Fruit fly (Drosophila melanogaster): ENCODE results near the gene Vps60.

dm6 chr3L:17625574-17626128 is 4.2 kb upstream of the Vps60 start:
- TF ChIP-seq CG34367 (tag; optimal IDR thresholded peaks at IDR 0.05): no peak
- TF ChIP-seq fd96Ca (GFP tag; IDR thresholded peaks at IDR 0.05): no peak
- TF ChIP-seq Pif1B (GFP tag; optimal IDR thresholded peaks at IDR 0.05): no peak
- TF ChIP-seq rn (GFP tag; IDR thresholded peaks at IDR 0.05): no peak
- TF ChIP-seq Ets98B (GFP tag; IDR thresholded peaks at IDR 0.05): no peak
- TF ChIP-seq EcR (GFP tag; optimal IDR thresholded peaks at IDR 0.05): peak; percentile 84
- TF ChIP-seq Pif1A (GFP tag; optimal IDR thresholded peaks at IDR 0.05): no peak
- no peak for TF ChIP-seq D1 (tag; optimal IDR thresholded peaks at IDR 0.05)
- TF ChIP-seq CG8159 (tag; optimal IDR thresholded peaks at IDR 0.05): no peak
- peak; percentile 12 for TF ChIP-seq Snoo (tag; optimal IDR thresholded peaks at IDR 0.05)
